Worm (Caenorhabditis elegans) whole organism, early embryonic: Measurements from ENCODE around the gene gcst-1.

Experiments used
- ama-1 ChIP-seq: fragments of 150-350 bp; optimal IDR thresholded peaks from 2 replicates; lab custom pipeline; 2014
- ceh-13 ChIP-seq: fragments of 200-800 bp; sonication (Bioruptor generic); optimal IDR thresholded peaks from 2 replicates; lab custom pipeline; 2018; ENCODE audit warnings: mild to moderate bottlenecking, missing genetic modification characterization, missing compliant biosample characterization
- ets-7 ChIP-seq: sonication (generic microtip); optimal IDR thresholded peaks from 2 replicates; lab custom pipeline; 2016; ENCODE audit warnings: missing genotype, missing genetic modification characterization, missing compliant biosample characterization
- flt-1 ChIP-seq: fragments of 200-800 bp; sonication (Bioruptor generic); IDR thresholded peaks from 2 replicates; pipeline ENCODE4 v1.3.6; 2022; ENCODE audit warnings: missing genetic modification characterization, missing compliant biosample characterization
- hmg-4 ChIP-seq: fragments of 200-800 bp; sonication (Bioruptor generic); optimal IDR thresholded peaks from 2 replicates; lab custom pipeline; 2018; ENCODE audit warnings: mild to moderate bottlenecking, missing genetic modification characterization, missing compliant biosample characterization
- tbx-11 ChIP-seq: fragments of 200-800 bp; sonication (Bioruptor generic); IDR thresholded peaks from 2 replicates; pipeline ENCODE4 v1.3.6; 2022; ENCODE audit warnings: missing genetic modification characterization, missing compliant biosample characterization

ce11 chrV:5708331-5708730 lies 4.4 kb upstream of the gcst-1 start:
- no peak for TF ChIP-seq hmg-4
- TF ChIP-seq ama-1 (lab: Kevin White, UChicago): no peak
- no peak for TF ChIP-seq flt-1
- no peak for TF ChIP-seq tbx-11 (GFP tag; lab: Robert Waterston, UW)
- TF ChIP-seq ceh-13 (GFP tag; lab: Kevin White, UChicago): no peak
- no peak for TF ChIP-seq ets-7
